Worm (Caenorhabditis elegans) whole organism, young adult: ENCODE measurements around the gene F53B2.8.

Source experiments
- ama-1 ChIP-seq, 3 experiments: fragments of 150-350 bp in 1 of 3; sonication (generic microtip) in 2 of 3; optimal IDR thresholded peaks; 2 replicates each; lab custom pipeline; 2014 to 2018; ENCODE audit warnings: missing biosample characterization in 2 of 3, missing genetic modification characterization in 2 of 3, missing genetic modification reagents in 2 of 3
- bed-1 ChIP-seq: fragments of 200-800 bp; sonication (Bioruptor generic); IDR thresholded peaks from 2 replicates; pipeline ENCODE4 v1.3.6; 2022; ENCODE audit warnings: missing genetic modification reagents, missing genetic modification characterization, missing compliant biosample characterization
- ceh-79 ChIP-seq: sonication (generic microtip); optimal IDR thresholded peaks from 2 replicates; lab custom pipeline; 2017; ENCODE audit warnings: mild to moderate bottlenecking, missing genetic modification characterization, missing compliant biosample characterization
- let-526 ChIP-seq: fragments of 200-800 bp; sonication (Bioruptor generic); IDR thresholded peaks from 2 replicates; pipeline ENCODE4 v1.3.6; 2022; ENCODE audit warnings: missing genetic modification reagents, missing genetic modification characterization, missing compliant biosample characterization
- madf-10 ChIP-seq: sonication (generic microtip); optimal IDR thresholded peaks from 2 replicates; lab custom pipeline; 2016; ENCODE audit warnings: mild to moderate bottlenecking, missing genetic modification characterization, missing compliant biosample characterization
- mel-28 ChIP-seq: sonication (generic microtip); optimal IDR thresholded peaks from 2 replicates; lab custom pipeline; 2016; ENCODE audit warnings: borderline replicate concordance, mild to moderate bottlenecking, missing genetic modification characterization, missing compliant biosample characterization
- ztf-25 ChIP-seq: fragments of 200-800 bp; sonication (Bioruptor generic); IDR thresholded peaks from 2 replicates; pipeline ENCODE4 v1.3.6; 2022; ENCODE audit warnings: missing genetic modification reagents, missing genetic modification characterization, missing compliant biosample characterization
- ztf-6 ChIP-seq: fragments of 200-800 bp; sonication (Bioruptor generic); IDR thresholded peaks from 2 replicates; pipeline ENCODE4 v1.3.6; 2022; ENCODE audit warnings: missing genetic modification reagents, missing genetic modification characterization, missing compliant biosample characterization

- no peak for TF ChIP-seq mel-28 (tag; lab: Kevin White, UChicago)
- no peak for TF ChIP-seq ztf-25 (GFP tag; lab: Robert Waterston, UW)
- TF ChIP-seq madf-10: no peak
- no peak for TF ChIP-seq ama-1 (optimal IDR thresholded peaks at IDR 0.05; lab: Kevin White, UChicago)
- no peak for TF ChIP-seq ama-1 (GFP tag; optimal IDR thresholded peaks at IDR 0.05; lab: Kevin White, UChicago)
- no peak for TF ChIP-seq let-526 (GFP tag; lab: Robert Waterston, UW)
- TF ChIP-seq bed-1 (GFP tag; lab: Robert Waterston, UW): no peak
- TF ChIP-seq ceh-79 (tag; lab: Kevin White, UChicago): no peak
- no peak for TF ChIP-seq ztf-6 (GFP tag; lab: Robert Waterston, UW)
Measured at ce11 chrIV:12547824-12548223, 20.6 kb upstream of the F53B2.8 start, which contains the start of gene ipmk-1.
